Fruit fly (Drosophila melanogaster): ENCODE data around the gene CG33253.

Gene CG33253

dm6 chrX:19172955-19173354 is 10.3 kb upstream of the CG33253 start (continued):
- TF ChIP-seq CG30403 (GFP tag; optimal IDR thresholded peaks at IDR 0.05) (peak; percentile 12), pfk (GFP tag; optimal IDR thresholded peaks at IDR 0.05) (no peak), repo (GFP tag; optimal IDR thresholded peaks at IDR 0.05) (no peak), D (optimal IDR thresholded peaks at IDR 0.05) (no peak), D (GFP tag; optimal IDR thresholded peaks at IDR 0.05) (no peak), CG17328 (GFP tag; IDR thresholded peaks at IDR 0.05) (no peak), CG17568 (GFP tag; optimal IDR thresholded peaks at IDR 0.05) (no peak), CG13624 (GFP tag; optimal IDR thresholded peaks at IDR 0.05) (no peak), crc (GFP tag; optimal IDR thresholded peaks at IDR 0.05) (no peak), CG14050 (GFP tag; IDR thresholded peaks at IDR 0.05) (no peak), Tbp (GFP tag; optimal IDR thresholded peaks at IDR 0.05) (no peak), CG16779 (GFP tag; IDR thresholded peaks at IDR 0.05) (no peak), CG2889 (GFP tag; IDR thresholded peaks at IDR 0.05) (no peak), her (GFP tag; optimal IDR thresholded peaks at IDR 0.05) (peak; percentile 18), CG15269 (tag; optimal IDR thresholded peaks at IDR 0.05) (no peak), sim (GFP tag; IDR thresholded peaks at IDR 0.05) (no peak), pho (GFP tag; optimal IDR thresholded peaks at IDR 0.05) (no peak), CG12942 (GFP tag; optimal IDR thresholded peaks at IDR 0.05) (no peak), esg (GFP tag; conservative IDR thresholded peaks at IDR 0.05) (no peak), hth (optimal IDR thresholded peaks at IDR 0.05) (no peak), CG9609 (GFP tag; optimal IDR thresholded peaks at IDR 0.05) (no peak), tna (GFP tag; IDR thresholded peaks at IDR 0.05; ENCODE audit: partially characterized antibody) (no peak), ftz-f1 (GFP tag; optimal IDR thresholded peaks at IDR 0.05) (no peak), CG4424 (GFP tag; optimal IDR thresholded peaks at IDR 0.05) (peak; percentile 21), CrebB (tag; optimal IDR thresholded peaks at IDR 0.05) (no peak), CG34376 (GFP tag; optimal IDR thresholded peaks at IDR 0.05) (no peak), CG3407 (GFP tag; optimal IDR thresholded peaks at IDR 0.05) (no peak), CG6175 (GFP tag; IDR thresholded peaks at IDR 0.05) (no peak), lab (GFP tag; optimal IDR thresholded peaks at IDR 0.05) (peak; percentile 11), CG6791 (GFP tag; IDR thresholded peaks at IDR 0.05; ENCODE audit: partially characterized antibody) (no peak), Mes4 (GFP tag; optimal IDR thresholded peaks at IDR 0.05) (peak; percentile 0), Hr51 (GFP tag; optimal IDR thresholded peaks at IDR 0.05) (peak in 1 of 2 experiments; percentile 46), slbo (GFP tag; IDR thresholded peaks at IDR 0.05) (peak; percentile 39), dmrt99B (tag; optimal IDR thresholded peaks at IDR 0.05) (no peak), maf-S (GFP tag; optimal IDR thresholded peaks at IDR 0.05) (peak; percentile 6), CG4820 (GFP tag; optimal IDR thresholded peaks at IDR 0.05) (no peak), rib (GFP tag; IDR thresholded peaks at IDR 0.05) (no peak), ap (GFP tag; IDR thresholded peaks at IDR 0.05) (no peak), onecut (GFP tag; IDR thresholded peaks at IDR 0.05) (no peak), CG9727 (GFP tag; optimal IDR thresholded peaks at IDR 0.05) (no peak), CG4282 (GFP tag; optimal IDR thresholded peaks at IDR 0.05) (no peak), CG8281 (tag; optimal IDR thresholded peaks at IDR 0.05) (no peak), CG16813 (GFP tag; IDR thresholded peaks at IDR 0.05; ENCODE audit: partially characterized antibody) (no peak), PHDP (tag; optimal IDR thresholded peaks at IDR 0.05) (no peak), Neu2 (GFP tag; optimal IDR thresholded peaks at IDR 0.05; ENCODE audit: borderline replicate concordance) (no peak), CG4617 (GFP tag; optimal IDR thresholded peaks at IDR 0.05; ENCODE audit: borderline replicate concordance) (no peak), ash1 (GFP tag; optimal IDR thresholded peaks at IDR 0.05) (no peak), bsh (GFP tag; optimal IDR thresholded peaks at IDR 0.05) (peak; percentile 10 to 16), grau (tag; optimal IDR thresholded peaks at IDR 0.05) (peak; percentile 15), btn (GFP tag; optimal IDR thresholded peaks at IDR 0.05) (no peak), CG2712 (tag; optimal IDR thresholded peaks at IDR 0.05) (peak; percentile 0), phol (tag; optimal IDR thresholded peaks at IDR 0.05) (no peak)

Data from whole organism, embryonic.